Fruit fly (Drosophila melanogaster) whole organism, adult: Measurements from ENCODE around the gene CG11843.

Experiments used
- CG11617 ChIP-seq: fragments of 200-800 bp; sonication (Bioruptor generic); optimal IDR thresholded peaks from 2 replicates; lab custom pipeline; 2017; ENCODE audit warnings: mild to moderate bottlenecking, missing biosample characterization, missing genetic modification reagents, missing genetic modification characterization
- CG14711 ChIP-seq: fragments of 200-800 bp; sonication (Bioruptor generic); optimal IDR thresholded peaks from 2 replicates; lab custom pipeline; 2018; ENCODE audit warnings: missing biosample characterization, mild to moderate bottlenecking, missing genetic modification characterization, moderate library complexity
- CG1620 ChIP-seq: fragments of 200-800 bp; sonication (Bioruptor generic); optimal IDR thresholded peaks from 2 replicates; lab custom pipeline; 2016; ENCODE audit warnings: missing biosample characterization, missing genetic modification characterization
- CG33017 ChIP-seq: fragments of 200-800 bp; sonication (Bioruptor generic); optimal IDR thresholded peaks from 2 replicates; lab custom pipeline; 2018; ENCODE audit warnings: missing biosample characterization, mild to moderate bottlenecking, missing genetic modification characterization, moderate library complexity
- CG7045 ChIP-seq: fragments of 200-800 bp; sonication (Bioruptor generic); optimal IDR thresholded peaks from 2 replicates; lab custom pipeline; 2017; ENCODE audit warnings: missing biosample characterization, mild to moderate bottlenecking, missing genetic modification characterization
- Crg-1 ChIP-seq: fragments of 200-800 bp; sonication (Bioruptor generic); optimal IDR thresholded peaks from 2 replicates; lab custom pipeline; 2016; ENCODE audit warnings: missing biosample characterization, missing genetic modification characterization
- Mnt ChIP-seq: fragments of 200-800 bp; sonication (Bioruptor generic); optimal IDR thresholded peaks from 2 replicates; lab custom pipeline; 2016; ENCODE audit warnings: missing biosample characterization, mild to moderate bottlenecking, missing genetic modification characterization
- bab1 ChIP-seq: fragments of 200-800 bp; sonication (Bioruptor generic); optimal IDR thresholded peaks from 3 replicates; lab custom pipeline; 2019; ENCODE audit warnings: missing biosample characterization, mild to moderate bottlenecking, missing genetic modification characterization, moderate library complexity
- cic ChIP-seq: fragments of 200-800 bp; sonication (Bioruptor generic); optimal IDR thresholded peaks from 2 replicates; lab custom pipeline; 2017; ENCODE audit warnings: missing biosample characterization, mild to moderate bottlenecking, missing genetic modification characterization, moderate library complexity
- cnc ChIP-seq, 2 experiments: fragments of >200 bp; optimal IDR thresholded peaks; 2 replicates each; lab custom pipeline; 2017
- ovo ChIP-seq: fragments of 200-800 bp; sonication (Bioruptor generic); optimal IDR thresholded peaks from 2 replicates; lab custom pipeline; 2016; ENCODE audit warnings: missing biosample characterization, missing genetic modification characterization

DNA sequence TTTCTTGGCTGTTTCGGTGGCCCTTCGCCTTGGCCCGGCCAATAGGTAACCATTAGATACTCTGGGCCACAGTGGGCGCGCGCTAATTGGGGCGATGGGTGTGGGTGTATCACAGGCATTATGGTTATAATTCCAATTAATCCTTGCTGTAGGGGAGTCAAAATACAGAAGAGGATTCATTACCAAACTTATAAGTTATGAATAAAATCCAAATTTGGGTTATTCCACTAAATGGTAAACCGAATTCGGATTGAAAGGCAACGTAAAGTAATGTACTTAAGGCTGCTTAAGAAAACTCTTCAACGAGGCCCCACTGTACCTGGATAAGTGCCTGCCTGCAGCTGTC is 35.5 kb downstream of the CG11843 start:
- TF ChIP-seq CG1620 (GFP tag; lab: Kevin White, UChicago) (no peak), bab1 (GFP tag; lab: Kevin White, UChicago) (no peak), cnc (optimal IDR thresholded peaks at IDR 0.05; lab: Kevin White, UChicago) (no peak), CG33017 (tag; lab: Kevin White, UChicago) (no peak), ovo (no peak), CG14711 (tag; lab: Kevin White, UChicago) (no peak), CG11617 (GFP tag; lab: Kevin White, UChicago) (no peak), Crg-1 (GFP tag; lab: Kevin White, UChicago) (no peak), CG7045 (GFP tag; lab: Kevin White, UChicago) (no peak), cic (no peak), Mnt (GFP tag; lab: Kevin White, UChicago) (no peak)
